Fruit fly (Drosophila melanogaster) whole organism, embryonic: ENCODE data around the gene CG14627.

Experiments
- Asciz ChIP-seq: fragments of 200-800 bp; sonication (Bioruptor generic); optimal IDR thresholded peaks from 2 replicates; lab custom pipeline; 2017; ENCODE audit warnings: missing biosample characterization, mild to moderate bottlenecking, missing genetic modification characterization, missing genetic modification reagents
- CG11398 ChIP-seq: fragments of 200-800 bp; sonication (Bioruptor generic); optimal IDR thresholded peaks from 2 replicates; lab custom pipeline; 2016; ENCODE audit warnings: missing biosample characterization, missing genetic modification characterization
- CG33213 ChIP-seq: fragments of 200-800 bp; sonication (Bioruptor generic); optimal IDR thresholded peaks from 3 replicates; lab custom pipeline; 2016; ENCODE audit warnings: missing biosample characterization, missing genetic modification characterization
- CG34376 ChIP-seq: fragments of 200-800 bp; sonication (Bioruptor generic); optimal IDR thresholded peaks from 2 replicates; lab custom pipeline; 2018; ENCODE audit warnings: missing biosample characterization, mild to moderate bottlenecking, missing genetic modification characterization
- CG6689 ChIP-seq: fragments of 200-800 bp; sonication (Bioruptor generic); IDR thresholded peaks from 2 replicates; pipeline ENCODE4 v1.3.6; 2022; ENCODE audit warnings: missing biosample characterization, missing genetic modification characterization
- CG8359 ChIP-seq: fragments of 200-800 bp; sonication (Bioruptor generic); optimal IDR thresholded peaks from 2 replicates; lab custom pipeline; 2017; ENCODE audit warnings: missing biosample characterization, mild to moderate bottlenecking, missing genetic modification characterization, borderline replicate concordance
- D19B ChIP-seq: fragments of 200-800 bp; sonication (Bioruptor generic); optimal IDR thresholded peaks from 2 replicates; lab custom pipeline; 2017; ENCODE audit warnings: missing biosample characterization, mild to moderate bottlenecking, missing genetic modification characterization
- Dip3 ChIP-seq: fragments of 200-800 bp; sonication (Bioruptor generic); optimal IDR thresholded peaks from 3 replicates; lab custom pipeline; 2016; ENCODE audit warnings: missing biosample characterization, missing genetic modification characterization
- ERR ChIP-seq: fragments of 200-800 bp; sonication (Bioruptor generic); optimal IDR thresholded peaks from 2 replicates; lab custom pipeline; 2016; ENCODE audit warnings: missing biosample characterization, missing genetic modification characterization
- H2.0 ChIP-seq: fragments of 200-800 bp; sonication (Bioruptor generic); IDR thresholded peaks from 2 replicates; pipeline ENCODE4 v1.3.6; 2022; ENCODE audit warnings: missing biosample characterization, missing genetic modification characterization
- Sox102F ChIP-seq: fragments of 200-800 bp; sonication (Bioruptor generic); optimal IDR thresholded peaks from 2 replicates; lab custom pipeline; 2018; ENCODE audit warnings: missing biosample characterization, mild to moderate bottlenecking, missing genetic modification characterization, moderate library complexity
- Stat92E ChIP-seq, 3 experiments: fragments of >200 bp in 2 of 3; fragments of 200-800 bp in 1 of 3; sonication (Bioruptor generic) in 1 of 3; optimal IDR thresholded peaks; 2 replicates each; lab custom pipeline; 2017 to 2019; ENCODE audit warnings: missing biosample characterization in 3 of 3, missing genetic modification characterization in 3 of 3, mild to moderate bottlenecking in 1 of 3, moderate library complexity in 1 of 3
- Usf ChIP-seq: fragments of 200-800 bp; sonication (Bioruptor generic); optimal IDR thresholded peaks from 2 replicates; lab custom pipeline; 2017; ENCODE audit warnings: missing genotype, missing biosample characterization, missing genetic modification characterization
- pum ChIP-seq: fragments of 200-800 bp; sonication (Bioruptor generic); optimal IDR thresholded peaks from 2 replicates; lab custom pipeline; 2016; ENCODE audit warnings: missing biosample characterization, missing genetic modification characterization

- no peak for TF ChIP-seq H2.0 (GFP tag; lab: Robert Waterston, UW)
- no peak for TF ChIP-seq Sox102F (GFP tag; lab: Kevin White, UChicago)
- TF ChIP-seq pum (GFP tag; lab: Kevin White, UChicago), result no peak
- TF ChIP-seq Stat92E (GFP tag; optimal IDR thresholded peaks at IDR 0.05; lab: Kevin White, UChicago), result no peak
- no peak for TF ChIP-seq Dip3
- no peak for TF ChIP-seq CG8359 (GFP tag; lab: Kevin White, UChicago)
- no peak for TF ChIP-seq CG34376 (GFP tag; lab: Kevin White, UChicago)
- no peak for TF ChIP-seq CG6689 (GFP tag; lab: Robert Waterston, UW)
- TF ChIP-seq ERR, result no peak
- no peak for TF ChIP-seq CG11398 (GFP tag; lab: Kevin White, UChicago)
- TF ChIP-seq CG33213 (GFP tag; lab: Kevin White, UChicago), result no peak
- no peak for TF ChIP-seq D19B
- no peak for TF ChIP-seq Usf (GFP tag; lab: Kevin White, UChicago)
- TF ChIP-seq Asciz, result no peak
Observed at dm6 chrX:1183742-1184141, 2.3 kb downstream of the CG14627 start.
